Worm (Caenorhabditis elegans) whole organism, L1 larva: Measurements from ENCODE around the gene ZK856.5.

Experiments used
- Y116A8C.19 ChIP-seq: sonication (generic microtip); optimal IDR thresholded peaks from 2 replicates; lab custom pipeline; 2016; ENCODE audit warnings: missing compliant biosample characterization, missing genetic modification characterization, borderline replicate concordance
- alr-1 ChIP-seq: fragments of 200-800 bp; sonication (Bioruptor generic); optimal IDR thresholded peaks from 2 replicates; lab custom pipeline; 2018; ENCODE audit warnings: borderline replicate concordance, mild to moderate bottlenecking, missing genetic modification characterization, missing compliant biosample characterization
- ama-1 ChIP-seq: fragments of 150-350 bp; optimal IDR thresholded peaks from 2 replicates; lab custom pipeline; 2014
- blmp-1 ChIP-seq: fragments of 150-350 bp; optimal IDR thresholded peaks from 2 replicates; lab custom pipeline; 2014; ENCODE audit warnings: missing biosample characterization, missing genetic modification characterization
- ces-1 ChIP-seq: fragments of 150-350 bp; optimal IDR thresholded peaks from 2 replicates; lab custom pipeline; 2014; ENCODE audit warnings: missing biosample characterization, missing genetic modification reagents, missing genetic modification characterization
- dsc-1 ChIP-seq: sonication (generic microtip); optimal IDR thresholded peaks from 2 replicates; lab custom pipeline; 2016; ENCODE audit warnings: mild to moderate bottlenecking, missing genetic modification characterization, missing compliant biosample characterization
- efl-3 ChIP-seq: fragments of 200-800 bp; sonication (Bioruptor generic); optimal IDR thresholded peaks from 2 replicates; lab custom pipeline; 2018; ENCODE audit warnings: mild to moderate bottlenecking, missing genetic modification characterization, missing compliant biosample characterization
- egl-13 ChIP-seq: sonication (generic microtip); optimal IDR thresholded peaks from 2 replicates; lab custom pipeline; 2016; ENCODE audit warnings: missing genotype, missing genetic modification reagents, missing genetic modification characterization, missing compliant biosample characterization
- egl-27 ChIP-seq, 2 experiments: fragments of 150-350 bp in 1 of 2; sonication (generic microtip); optimal IDR thresholded peaks; 3 replicates each; lab custom pipeline; 2017 to 2018; ENCODE audit warnings: missing biosample characterization in 2 of 2, missing genetic modification characterization in 2 of 2, missing genetic modification reagents in 2 of 2
- elt-2 ChIP-seq: sonication (generic microtip); optimal IDR thresholded peaks from 2 replicates; lab custom pipeline; 2016; ENCODE audit warnings: missing genetic modification characterization, mild to moderate bottlenecking, inconsistent platforms, missing compliant biosample characterization, missing genetic modification reagents
- elt-3 ChIP-seq, 6 experiments: fragments of 150-350 bp in 1 of 6; sonication (generic microtip); optimal IDR thresholded peaks; 2 replicates each; lab custom pipeline; 2017 to 2018; ENCODE audit warnings: missing biosample characterization in 6 of 6, missing genetic modification characterization in 6 of 6, inconsistent platforms in 1 of 6
- fkh-4 ChIP-seq: sonication (generic microtip); optimal IDR thresholded peaks from 2 replicates; lab custom pipeline; 2016; ENCODE audit warnings: missing compliant biosample characterization, missing genetic modification characterization, borderline replicate concordance
- fos-1 ChIP-seq: fragments of 150-350 bp; optimal IDR thresholded peaks from 2 replicates; lab custom pipeline; 2014; ENCODE audit warnings: missing biosample characterization, missing genetic modification characterization
- hlh-17 ChIP-seq: fragments of 200-800 bp; sonication (Bioruptor generic); optimal IDR thresholded peaks from 2 replicates; lab custom pipeline; 2018; ENCODE audit warnings: missing genetic modification characterization, mild to moderate bottlenecking, missing compliant biosample characterization, moderate library complexity, borderline replicate concordance
- hlh-4 ChIP-seq: sonication (generic microtip); optimal IDR thresholded peaks from 2 replicates; lab custom pipeline; 2016; ENCODE audit warnings: mild to moderate bottlenecking, missing genetic modification characterization, missing compliant biosample characterization
- lin-15B ChIP-seq: fragments of 150-350 bp; sonication (generic microtip); optimal IDR thresholded peaks from 3 replicates; lab custom pipeline; 2014; ENCODE audit warnings: missing biosample characterization, missing genetic modification characterization
- lin-35 ChIP-seq, 2 experiments: fragments of 150-350 bp; optimal IDR thresholded peaks; 2 replicates each; lab custom pipeline; 2014; ENCODE audit warnings: missing biosample characterization in 2 of 2, missing genetic modification characterization in 2 of 2, missing genetic modification reagents in 2 of 2
- lin-39 ChIP-seq: fragments of 150-350 bp; optimal IDR thresholded peaks from 2 replicates; lab custom pipeline; 2014; ENCODE audit warnings: missing biosample characterization, missing genetic modification reagents, missing genetic modification characterization
- mef-2 ChIP-seq: fragments of 150-350 bp; optimal IDR thresholded peaks from 2 replicates; lab custom pipeline; 2014; ENCODE audit warnings: missing biosample characterization, missing genetic modification characterization
- nhr-12 ChIP-seq: sonication (generic microtip); optimal IDR thresholded peaks from 2 replicates; lab custom pipeline; 2017; ENCODE audit warnings: missing biosample characterization, missing genetic modification characterization
- nhr-19 ChIP-seq: fragments of 200-800 bp; sonication (Bioruptor generic); conservative IDR thresholded peaks from 2 replicates; pipeline ENCODE4 v1.3.6; 2022; ENCODE audit warnings: missing genetic modification characterization, missing compliant biosample characterization
- nhr-71 ChIP-seq: sonication (generic microtip); optimal IDR thresholded peaks from 2 replicates; lab custom pipeline; 2016; ENCODE audit warnings: mild to moderate bottlenecking, missing genetic modification characterization, moderate library complexity, missing compliant biosample characterization
- nhr-77 ChIP-seq: fragments of 150-350 bp; optimal IDR thresholded peaks from 2 replicates; lab custom pipeline; 2014; ENCODE audit warnings: missing biosample characterization, missing genetic modification characterization
- nhr-84 ChIP-seq: sonication (generic microtip); optimal IDR thresholded peaks from 2 replicates; lab custom pipeline; 2017; ENCODE audit warnings: missing biosample characterization, missing genetic modification characterization
- nhr-85 ChIP-seq: sonication (generic microtip); peaks from one replicate; lab custom pipeline; 2016; ENCODE audit warnings: missing genetic modification characterization, inconsistent platforms, missing compliant biosample characterization
- pqm-1 ChIP-seq: sonication (generic microtip); optimal IDR thresholded peaks from 3 replicates; lab custom pipeline; 2017; ENCODE audit warnings: missing biosample characterization, missing genetic modification characterization
- skn-1 ChIP-seq: fragments of 150-350 bp; optimal IDR thresholded peaks from 2 replicates; lab custom pipeline; 2014; ENCODE audit warnings: missing biosample characterization, missing genetic modification characterization
- snpc-4 ChIP-seq: fragments of 150-350 bp; optimal IDR thresholded peaks from 2 replicates; lab custom pipeline; 2014; ENCODE audit warnings: missing biosample characterization, missing genetic modification characterization
- sptf-1 ChIP-seq: fragments of 150-350 bp; optimal IDR thresholded peaks from 2 replicates; lab custom pipeline; 2014; ENCODE audit warnings: missing biosample characterization, missing genetic modification characterization
- sup-37 ChIP-seq: fragments of 200-800 bp; sonication (Bioruptor generic); optimal IDR thresholded peaks from 2 replicates; lab custom pipeline; 2018; ENCODE audit warnings: mild to moderate bottlenecking, missing genetic modification characterization, missing compliant biosample characterization
- tbx-2 ChIP-seq: sonication (generic microtip); optimal IDR thresholded peaks from 2 replicates; lab custom pipeline; 2016; ENCODE audit warnings: missing genetic modification characterization, missing compliant biosample characterization
- tlp-1 ChIP-seq: fragments of 150-350 bp; optimal IDR thresholded peaks from 2 replicates; lab custom pipeline; 2014; ENCODE audit warnings: missing biosample characterization, missing genetic modification characterization
- unc-62 ChIP-seq: fragments of 150-350 bp; optimal IDR thresholded peaks from 2 replicates; lab custom pipeline; 2014; ENCODE audit warnings: missing biosample characterization, missing genetic modification reagents, missing genetic modification characterization
- unc-86 ChIP-seq: sonication (generic microtip); optimal IDR thresholded peaks from 2 replicates; lab custom pipeline; 2016; ENCODE audit warnings: missing genetic modification characterization, missing compliant biosample characterization
- unc-98 ChIP-seq: fragments of 200-800 bp; sonication (Bioruptor generic); IDR thresholded peaks from 2 replicates; pipeline ENCODE4 v1.3.6; 2022; ENCODE audit warnings: missing genetic modification characterization, missing compliant biosample characterization
- zag-1 ChIP-seq: fragments of 150-350 bp; optimal IDR thresholded peaks from 2 replicates; lab custom pipeline; 2014; ENCODE audit warnings: missing biosample characterization, missing genetic modification characterization
- zip-4 ChIP-seq: fragments of 200-800 bp; sonication (Bioruptor generic); optimal IDR thresholded peaks from 2 replicates; lab custom pipeline; 2018; ENCODE audit warnings: mild to moderate bottlenecking, missing genetic modification characterization, moderate library complexity, missing compliant biosample characterization
- ztf-11 ChIP-seq, 2 experiments: sonication (generic microtip); optimal IDR thresholded peaks; 2 replicates each; lab custom pipeline; 2016 to 2017; ENCODE audit warnings: missing genetic modification characterization in 2 of 2, missing biosample characterization in 1 of 2, missing compliant biosample characterization in 1 of 2

Gene ZK856.5

DNA sequence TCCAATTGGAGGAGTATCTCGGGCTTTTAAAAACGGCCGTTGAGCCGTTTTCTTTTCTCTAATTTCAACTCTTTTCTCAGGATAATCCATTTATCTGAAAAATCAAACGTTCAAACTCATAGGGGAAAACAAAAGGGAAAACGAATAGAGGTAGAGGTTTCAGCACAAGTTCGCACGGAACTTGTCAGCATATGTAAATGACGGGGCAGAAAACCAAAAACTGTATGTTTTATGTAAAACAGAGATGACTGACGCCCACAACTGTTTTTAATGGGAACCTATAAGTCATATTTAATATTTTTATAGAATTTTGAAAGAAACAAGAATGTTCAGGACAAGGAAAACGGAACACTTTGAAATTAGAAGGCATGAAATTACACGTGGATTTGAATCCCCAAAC is 23.6 kb downstream of the ZK856.5 start, which contains the start of gene C51E3.6:
C51E3.6 (minus strand) TSS at position 101 of the 400 bp plus-strand sequence.
- TF ChIP-seq sptf-1: no peak
- TF ChIP-seq elt-2 (tag; lab: Kevin White, UChicago): no peak
- no peak for TF ChIP-seq efl-3 (GFP tag; lab: Kevin White, UChicago)
- TF ChIP-seq nhr-85 (tag; lab: Kevin White, UChicago): no peak
- TF ChIP-seq nhr-12 (tag; lab: Kevin White, UChicago): no peak
- no peak for TF ChIP-seq ces-1
- TF ChIP-seq lin-35 (GFP tag; optimal IDR thresholded peaks at IDR 0.05; lab: Kevin White, UChicago): no peak
- TF ChIP-seq tlp-1 (tag; lab: Kevin White, UChicago): no peak
- TF ChIP-seq alr-1 (tag; lab: Kevin White, UChicago): no peak
- no peak for TF ChIP-seq nhr-77 (tag; lab: Kevin White, UChicago)
- no peak for TF ChIP-seq fos-1
- TF ChIP-seq sup-37: no peak
- TF ChIP-seq nhr-19 (GFP tag; lab: Robert Waterston, UW): no peak
- no peak for TF ChIP-seq pqm-1
- no peak for TF ChIP-seq snpc-4 (tag; lab: Kevin White, UChicago)
- no peak for TF ChIP-seq lin-15B
- no peak for TF ChIP-seq egl-13 (tag; lab: Kevin White, UChicago)
- TF ChIP-seq egl-27 (tag; optimal IDR thresholded peaks at IDR 0.05; lab: Kevin White, UChicago): no peak
- no peak for TF ChIP-seq fkh-4
- TF ChIP-seq unc-98 (GFP tag; lab: Robert Waterston, UW): no peak

ce11 chrV:10160954-10161353 is 29.0 kb downstream of the ZK856.5 start, which contains the start of gene C51E3.10:
TSS of gene C51E3.10 (minus strand) at chrV:10161134.
- no peak for TF ChIP-seq unc-86
- no peak for TF ChIP-seq ama-1 (lab: Kevin White, UChicago)
- peak; percentile 59 for TF ChIP-seq elt-2 (tag; lab: Kevin White, UChicago)
- TF ChIP-seq unc-98 (GFP tag; lab: Robert Waterston, UW): no peak
- no peak for TF ChIP-seq nhr-71 (tag; lab: Kevin White, UChicago)
- TF ChIP-seq Y116A8C.19 (tag; lab: Kevin White, UChicago): no peak
- no peak for TF ChIP-seq pqm-1
- peak in 1 of 2 experiments; percentile 12 for TF ChIP-seq lin-35 (GFP tag; optimal IDR thresholded peaks at IDR 0.05; lab: Kevin White, UChicago)
- TF ChIP-seq nhr-85 (tag; lab: Kevin White, UChicago): no peak
- no peak for TF ChIP-seq efl-3 (GFP tag; lab: Kevin White, UChicago)

- TF ChIP-seq elt-2 (tag; lab: Kevin White, UChicago): peak; percentile 65
- no peak for TF ChIP-seq skn-1
- TF ChIP-seq, all 84 proteins: peak for 1
Measured at ce11 chrV:10159972-10160371, 30.0 kb downstream of the ZK856.5 start.

ce11 chrV:10158528-10158927 is 31.4 kb downstream of the ZK856.5 start, which contains the start of gene srsx-30:
TSS of gene srsx-30 (plus strand) at chrV:10158828.
- no peak for TF ChIP-seq hlh-4 (tag; lab: Kevin White, UChicago)
- TF ChIP-seq lin-39: no peak
- TF ChIP-seq zip-4 (GFP tag; lab: Kevin White, UChicago): no peak
- no peak for TF ChIP-seq sup-37
- TF ChIP-seq mef-2 (tag; lab: Kevin White, UChicago): no peak
- no peak for TF ChIP-seq dsc-1 (tag; lab: Kevin White, UChicago)
- no peak for TF ChIP-seq ztf-11 (tag; optimal IDR thresholded peaks at IDR 0.05; lab: Kevin White, UChicago)
- no peak for TF ChIP-seq tbx-2 (tag; lab: Kevin White, UChicago)
- TF ChIP-seq hlh-17: no peak
- TF ChIP-seq lin-35 (GFP tag; optimal IDR thresholded peaks at IDR 0.05; lab: Kevin White, UChicago): no peak
- TF ChIP-seq nhr-84 (tag; lab: Kevin White, UChicago): no peak
- no peak for TF ChIP-seq zag-1 (tag; lab: Kevin White, UChicago)
- no peak for TF ChIP-seq blmp-1
- TF ChIP-seq unc-62: no peak
- no peak for TF ChIP-seq elt-3 (tag; optimal IDR thresholded peaks at IDR 0.05; lab: Kevin White, UChicago)
